Worm (Caenorhabditis elegans): Measurements from ENCODE around the gene ZC412.10.

DNA sequence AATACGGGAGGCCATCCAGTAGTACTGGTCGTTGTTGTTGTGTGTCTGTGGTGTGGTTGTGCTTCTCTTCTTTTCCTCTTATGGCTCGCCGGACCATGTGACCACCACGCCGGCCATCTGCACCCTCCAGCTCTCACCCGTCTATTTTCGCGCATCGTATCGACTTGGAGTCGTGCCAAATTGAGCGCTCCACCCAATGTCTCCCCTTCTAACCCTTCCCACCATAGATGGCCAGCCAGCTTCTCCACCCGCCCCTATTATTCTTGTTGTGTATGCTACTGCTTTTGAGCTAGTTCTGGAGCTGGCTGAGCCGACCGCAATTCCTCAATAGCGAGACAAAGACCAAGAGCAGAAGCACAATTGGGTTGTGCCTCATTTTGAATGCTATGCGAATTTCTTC, 43.4 kb downstream of the ZC412.10 start:
- TF ChIP-seq nhr-237 (tag; optimal IDR thresholded peaks at IDR 0.05) (no peak), ceh-82 (tag; optimal IDR thresholded peaks at IDR 0.05) (no peak), tbx-2 (tag; optimal IDR thresholded peaks at IDR 0.05) (no peak), mdl-1 (tag; optimal IDR thresholded peaks at IDR 0.05) (peak; percentile 50), pha-4 (tag; optimal IDR thresholded peaks at IDR 0.05) (no peak), ztf-11 (tag; optimal IDR thresholded peaks at IDR 0.05) (no peak), unc-62 (GFP tag; optimal IDR thresholded peaks at IDR 0.05) (no peak), zag-1 (tag; optimal IDR thresholded peaks at IDR 0.05) (no peak), nhr-11 (tag; optimal IDR thresholded peaks at IDR 0.05) (no peak)
